Worm (Caenorhabditis elegans): ENCODE results near the gene F25B4.4.
"Not testable (repeated sequence)": the region's sequence is repeated elsewhere in the genome, so short reads cannot be mapped to it uniquely, and the experiment has no call there.

Gene F25B4.4

ce11 chrV:5651905-5652304 is 32.8 kb upstream of the F25B4.4 start:
- TF ChIP-seq sptf-1 (tag; optimal IDR thresholded peaks at IDR 0.05) (no peak), ces-1 (GFP tag; optimal IDR thresholded peaks at IDR 0.05) (peak; percentile 3)

- TF ChIP-seq mab-5 (tag; optimal IDR thresholded peaks at IDR 0.05): no peak
- no peak for TF ChIP-seq drap-1 (GFP tag; optimal IDR thresholded peaks at IDR 0.05)
- no peak for TF ChIP-seq hlh-1 (tag; optimal IDR thresholded peaks at IDR 0.05)
- TF ChIP-seq ztf-11 (tag; optimal IDR thresholded peaks at IDR 0.05): no peak
- no peak for TF ChIP-seq lin-13 (tag; optimal IDR thresholded peaks at IDR 0.05)
- no peak for TF ChIP-seq ces-1 (GFP tag; optimal IDR thresholded peaks at IDR 0.05)
- TF ChIP-seq bed-3 (GFP tag; optimal IDR thresholded peaks at IDR 0.05): no peak
- no peak for TF ChIP-seq cnd-1 (tag; optimal IDR thresholded peaks at IDR 0.05)
- no peak for TF ChIP-seq elt-3 (tag; optimal IDR thresholded peaks at IDR 0.05)
- no peak for TF ChIP-seq nhr-237 (tag; optimal IDR thresholded peaks at IDR 0.05)
- no peak for TF ChIP-seq ham-2 (GFP tag; optimal IDR thresholded peaks at IDR 0.05)
- TF ChIP-seq nhr-12 (tag; optimal IDR thresholded peaks at IDR 0.05): no peak
- no peak for TF ChIP-seq pha-4 (tag; optimal IDR thresholded peaks at IDR 0.05)
- no peak for TF ChIP-seq sptf-1 (tag; optimal IDR thresholded peaks at IDR 0.05)
Observed at ce11 chrV:5653990-5654499, 30.6 kb upstream of the F25B4.4 start, which contains the start of gene hex-2. Gene hex-2, plus strand, starts transcription at chrV:5654449.

DNA sequence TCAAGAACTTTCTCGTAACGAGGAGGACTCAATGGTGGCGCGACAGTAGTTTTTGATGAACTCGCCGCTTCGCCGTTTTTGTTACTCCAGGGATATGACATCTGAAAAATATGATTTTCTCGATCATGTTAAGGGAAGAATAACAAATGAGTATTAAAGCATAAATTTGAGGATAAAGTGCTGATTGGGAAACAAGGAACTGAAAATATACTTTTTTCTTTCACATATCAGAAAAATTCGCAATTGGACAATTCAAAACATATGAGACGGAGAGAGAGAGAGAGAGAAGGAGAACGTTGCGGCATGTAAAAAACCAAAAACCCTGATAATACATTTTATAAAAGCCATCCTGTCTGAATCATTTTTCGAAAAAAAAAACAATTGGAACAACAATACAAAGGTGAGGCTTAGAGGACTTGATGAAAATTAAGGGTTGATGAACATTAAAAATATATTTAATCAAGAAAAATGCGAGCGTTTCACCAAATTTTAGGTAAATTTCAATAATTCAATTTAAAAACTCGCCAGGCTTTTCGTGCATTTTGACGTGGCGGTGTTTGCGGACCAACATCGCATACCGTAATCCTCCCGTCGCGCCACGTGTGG is 24.0 kb upstream of the F25B4.4 start, which contains the start of the genes mut-14 and C14C11.2:
Gene mut-14, minus strand, starts transcription at position 101 of the 606 bp plus-strand sequence.
Gene C14C11.2, plus strand, starts transcription at position 556 of the 606 bp plus-strand sequence.
- TF ChIP-seq nhr-237 (tag; optimal IDR thresholded peaks at IDR 0.05) (no peak), elt-3 (tag; optimal IDR thresholded peaks at IDR 0.05) (no peak), mab-5 (tag; optimal IDR thresholded peaks at IDR 0.05) (no peak), nhr-12 (tag; optimal IDR thresholded peaks at IDR 0.05) (no peak), zip-8 (tag; optimal IDR thresholded peaks at IDR 0.05) (no peak), cnd-1 (tag; optimal IDR thresholded peaks at IDR 0.05) (no peak), pha-4 (tag; optimal IDR thresholded peaks at IDR 0.05) (no peak), nhr-2 (tag; optimal IDR thresholded peaks at IDR 0.05) (no peak), elt-1 (tag; optimal IDR thresholded peaks at IDR 0.05; ENCODE audit: borderline replicate concordance, insufficient read depth) (no peak), blmp-1 (tag; optimal IDR thresholded peaks at IDR 0.05) (no peak), ham-2 (GFP tag; optimal IDR thresholded peaks at IDR 0.05) (no peak)

- TF ChIP-seq snpc-4 (tag; optimal IDR thresholded peaks at IDR 0.05); M03D4.4 (tag; optimal IDR thresholded peaks at IDR 0.05); ceh-43 (GFP tag; optimal IDR thresholded peaks at IDR 0.05): not testable (repeated sequence)
Observed at ce11 chrV:5663317-5663716, 21.4 kb upstream of the F25B4.4 start, which contains the start of gene C14C11.1. Gene C14C11.1, plus strand, starts transcription at chrV:5663617.

DNA sequence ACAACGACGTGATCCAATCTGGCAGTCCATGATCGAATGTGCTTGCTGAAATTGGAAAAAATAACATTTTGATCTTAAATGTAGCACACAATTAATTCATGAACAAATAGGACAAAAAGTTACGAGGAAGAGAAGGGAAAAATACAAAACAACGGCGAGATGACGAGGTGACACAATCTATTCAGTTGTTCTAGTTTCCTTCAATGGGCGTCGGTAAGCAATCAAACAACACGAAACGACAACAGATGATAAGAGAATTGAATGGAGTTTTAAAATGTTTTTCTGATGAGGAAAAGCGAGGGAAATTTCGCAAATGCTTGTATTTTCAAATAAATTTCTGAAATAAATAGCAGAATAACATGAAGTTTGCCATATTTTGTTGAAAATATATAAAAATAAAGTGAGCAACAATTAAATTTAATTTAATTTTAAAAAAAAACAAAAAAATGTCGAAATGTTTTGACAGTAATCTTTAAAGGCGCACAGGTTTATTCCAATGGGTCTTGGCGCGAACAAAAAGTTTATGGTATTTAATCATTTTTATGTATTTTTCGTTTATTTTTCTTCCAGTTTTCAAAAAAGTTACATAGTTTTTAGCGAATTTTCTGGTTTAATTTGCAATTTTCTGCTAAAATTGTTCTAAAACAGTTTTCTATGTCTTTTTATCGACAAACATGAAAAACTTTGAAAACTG is 18.5 kb upstream of the F25B4.4 start, which contains the start of gene C14C11.7:
Gene C14C11.7, minus strand, starts transcription at position 51 of the 694 bp plus-strand sequence.
- no peak for TF ChIP-seq flh-1 (GFP tag; optimal IDR thresholded peaks at IDR 0.05)
- no peak for TF ChIP-seq lin-32 (GFP tag; optimal IDR thresholded peaks at IDR 0.05)
- no peak for TF ChIP-seq lin-13 (tag; optimal IDR thresholded peaks at IDR 0.05)
- TF ChIP-seq ceh-43 (GFP tag; optimal IDR thresholded peaks at IDR 0.05): no peak
- no peak for TF ChIP-seq elt-1 (tag; optimal IDR thresholded peaks at IDR 0.05; ENCODE audit: borderline replicate concordance, insufficient read depth)
- no peak for TF ChIP-seq ceh-83 (GFP tag; optimal IDR thresholded peaks at IDR 0.05)
- TF ChIP-seq ceh-39 (tag; optimal IDR thresholded peaks at IDR 0.05): no peak
- no peak for TF ChIP-seq mls-2 (tag; optimal IDR thresholded peaks at IDR 0.05)
- TF ChIP-seq ztf-11 (tag; optimal IDR thresholded peaks at IDR 0.05): no peak

DNA sequence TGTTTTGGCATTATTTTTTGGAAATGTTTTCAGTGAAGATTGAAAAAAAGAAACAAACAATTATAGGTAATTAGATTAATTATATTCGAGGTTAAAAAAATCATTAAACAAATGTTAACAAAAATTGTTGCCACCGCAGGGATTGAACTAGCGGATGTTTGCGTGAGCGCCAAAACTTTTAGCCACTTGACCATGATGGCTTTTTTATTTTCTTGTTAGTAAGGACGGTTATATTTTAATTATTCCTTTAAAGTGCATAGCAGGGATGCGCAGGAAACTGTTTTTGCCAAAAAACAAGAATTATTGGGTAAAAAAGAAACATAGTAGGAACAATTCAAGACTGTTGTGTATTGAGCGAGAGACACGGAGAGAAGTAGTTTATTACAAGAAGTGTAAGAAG is 17.3 kb upstream of the F25B4.4 start:
- TF ChIP-seq ces-1 (GFP tag; optimal IDR thresholded peaks at IDR 0.05) (no peak), M03D4.4 (tag; optimal IDR thresholded peaks at IDR 0.05) (no peak), unc-120 (tag; optimal IDR thresholded peaks at IDR 0.05; ENCODE audit: poor library complexity, severe bottlenecking) (no peak), lin-13 (tag; optimal IDR thresholded peaks at IDR 0.05) (no peak), lin-32 (GFP tag; optimal IDR thresholded peaks at IDR 0.05) (no peak), blmp-1 (tag; optimal IDR thresholded peaks at IDR 0.05) (no peak), elt-3 (tag; optimal IDR thresholded peaks at IDR 0.05) (no peak), drap-1 (GFP tag; optimal IDR thresholded peaks at IDR 0.05) (no peak), flh-1 (GFP tag; optimal IDR thresholded peaks at IDR 0.05) (no peak), unc-39 (tag; optimal IDR thresholded peaks at IDR 0.05) (no peak), snpc-4 (tag; optimal IDR thresholded peaks at IDR 0.05) (no peak), nhr-237 (tag; optimal IDR thresholded peaks at IDR 0.05) (no peak), nhr-28 (tag; optimal IDR thresholded peaks at IDR 0.05) (no peak), mls-2 (tag; optimal IDR thresholded peaks at IDR 0.05) (no peak), mab-5 (tag; optimal IDR thresholded peaks at IDR 0.05) (no peak), unc-62 (GFP tag; optimal IDR thresholded peaks at IDR 0.05) (no peak)

Data from whole organism, mixed stage, embryonic.